Fruit fly (Drosophila melanogaster): ENCODE results near the gene kis.
A peak's percentile ranks its signal among the peaks of the same experiment; 100 is the strongest.

The kis gene

DNA sequence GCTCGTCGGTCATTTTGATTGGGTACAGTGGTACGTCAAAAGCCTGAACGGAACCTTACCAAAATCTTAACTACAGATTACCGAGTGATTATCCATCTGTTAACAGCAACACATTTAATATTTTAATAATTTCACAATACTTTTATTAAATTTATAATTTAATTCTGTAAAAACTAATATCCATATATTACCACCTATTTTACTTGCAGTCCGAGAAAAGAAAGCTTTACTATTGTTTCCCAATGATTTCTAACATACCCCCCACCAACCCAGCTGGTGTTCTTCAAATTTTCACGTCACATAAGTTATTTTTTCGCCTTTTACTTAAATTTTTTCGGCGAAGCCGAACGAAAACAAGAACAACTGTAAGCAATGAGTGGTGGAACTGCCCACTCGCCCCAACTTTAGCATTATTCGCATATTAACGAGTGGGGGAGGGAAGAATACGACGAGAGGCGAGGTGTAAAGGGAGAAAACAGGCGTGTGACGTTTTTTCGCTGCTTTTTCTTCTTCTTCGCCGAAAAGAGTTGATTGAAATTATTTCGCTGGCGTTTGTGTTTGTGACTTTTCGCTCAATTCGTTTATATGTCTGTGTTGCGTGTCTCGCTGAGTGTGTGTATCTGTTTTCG lies 2.7 kb downstream of the kis start:
- TF ChIP-seq CG14655 (GFP tag; optimal IDR thresholded peaks at IDR 0.05) (peak; percentile 80), Pif1A (GFP tag; optimal IDR thresholded peaks at IDR 0.05) (peak; percentile 55), CG10348 (GFP tag; IDR thresholded peaks at IDR 0.05) (no peak), CG9948 (tag; optimal IDR thresholded peaks at IDR 0.05) (peak; percentile 67), Pif1B (GFP tag; optimal IDR thresholded peaks at IDR 0.05) (peak; percentile 77), Ets98B (GFP tag; IDR thresholded peaks at IDR 0.05) (peak; percentile 56; the same call in 1 of the 2 replicates), Snoo (tag; optimal IDR thresholded peaks at IDR 0.05) (peak; percentile 70), CG32121 (GFP tag; IDR thresholded peaks at IDR 0.05) (0 out of 2 replicates have a peak, but pooled peaks have one; percentile 32), gl (tag; optimal IDR thresholded peaks at IDR 0.05) (no peak), EcR (GFP tag; optimal IDR thresholded peaks at IDR 0.05) (no peak), CG12605 (GFP tag; IDR thresholded peaks at IDR 0.05) (no peak), CG8159 (tag; optimal IDR thresholded peaks at IDR 0.05) (peak; percentile 77), CG8301 (tag; optimal IDR thresholded peaks at IDR 0.05) (peak; percentile 53), CG15710 (tag; optimal IDR thresholded peaks at IDR 0.05) (peak; percentile 55), CG4496 (GFP tag; IDR thresholded peaks at IDR 0.05) (peak; percentile 55), D1 (tag; optimal IDR thresholded peaks at IDR 0.05) (peak; percentile 24), CG17806 (tag; optimal IDR thresholded peaks at IDR 0.05) (peak; percentile 46), CG13204 (GFP tag; optimal IDR thresholded peaks at IDR 0.05) (no peak), rn (GFP tag; IDR thresholded peaks at IDR 0.05) (no peak), fd96Ca (GFP tag; IDR thresholded peaks at IDR 0.05) (peak; percentile 35; the same call in 1 of the 3 replicates), CG34367 (tag; optimal IDR thresholded peaks at IDR 0.05) (peak; percentile 40)

DNA sequence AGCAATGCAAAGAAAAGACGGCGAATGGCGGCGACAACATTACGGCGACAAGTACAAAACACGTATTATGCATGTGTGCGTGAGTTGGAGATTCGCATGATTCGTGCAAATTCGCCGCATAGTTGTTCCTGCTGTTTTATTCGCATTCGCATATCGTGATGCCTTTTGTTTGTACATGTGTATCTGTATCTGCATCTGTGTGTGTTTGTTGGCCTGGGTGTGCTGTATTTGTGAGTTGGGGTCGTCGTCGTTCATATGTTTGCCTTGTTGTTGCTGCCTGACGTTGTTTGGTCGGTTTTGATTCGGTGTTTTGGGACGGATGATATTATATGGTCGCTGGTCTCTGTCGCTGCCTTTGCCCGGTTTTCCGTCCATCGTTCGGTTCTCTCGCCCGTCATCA lies 3.2 kb downstream of the kis start:
- TF ChIP-seq CG13204 (GFP tag; optimal IDR thresholded peaks at IDR 0.05), result no peak
- TF ChIP-seq EcR (GFP tag; optimal IDR thresholded peaks at IDR 0.05), result peak; percentile 94
- no peak for TF ChIP-seq CG12605 (GFP tag; IDR thresholded peaks at IDR 0.05)
- TF ChIP-seq CG9948 (tag; optimal IDR thresholded peaks at IDR 0.05), result no peak
- TF ChIP-seq CG4496 (GFP tag; IDR thresholded peaks at IDR 0.05), result no peak

DNA sequence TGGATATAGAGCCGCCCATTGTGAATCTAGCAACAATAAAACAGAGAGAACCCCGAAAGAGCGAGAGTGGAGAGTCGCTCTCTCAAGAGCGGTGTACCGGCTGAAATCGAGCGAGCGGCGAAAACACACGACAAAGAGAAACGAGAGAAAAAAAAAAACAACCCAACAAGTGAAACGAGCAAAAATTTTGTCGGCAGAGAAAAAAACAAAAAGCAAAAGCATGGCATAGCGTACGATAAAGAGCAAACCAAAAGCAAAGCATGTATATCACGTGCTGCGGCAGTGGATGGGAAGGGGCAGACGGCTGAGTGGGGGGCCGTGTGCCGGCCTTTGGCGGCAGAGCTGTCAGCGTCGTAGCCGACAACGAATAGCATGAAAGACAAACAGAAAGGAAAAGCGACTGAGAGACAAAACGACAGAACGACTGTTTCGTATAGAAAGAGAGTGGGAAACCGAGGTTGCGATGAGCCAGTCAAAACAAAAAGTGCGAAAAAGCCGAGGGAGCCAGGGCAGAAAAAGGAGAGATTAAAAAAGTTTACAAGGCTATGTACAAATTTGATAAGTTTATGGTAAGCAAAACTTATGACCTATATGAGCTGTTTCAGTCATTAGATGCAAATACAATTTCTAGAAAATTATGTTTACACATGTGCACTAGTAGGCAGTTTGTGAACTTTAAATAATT lies 3.8 kb downstream of the kis start:
- TF ChIP-seq CG8159 (tag; optimal IDR thresholded peaks at IDR 0.05) (peak; percentile 54), CG8301 (tag; optimal IDR thresholded peaks at IDR 0.05) (peak; percentile 25), CG34367 (tag; optimal IDR thresholded peaks at IDR 0.05) (peak; percentile 58), D1 (tag; optimal IDR thresholded peaks at IDR 0.05) (no peak), rn (GFP tag; IDR thresholded peaks at IDR 0.05) (peak; percentile 20; the same call in 1 of the 2 replicates), CG9948 (tag; optimal IDR thresholded peaks at IDR 0.05) (no peak), Snoo (tag; optimal IDR thresholded peaks at IDR 0.05) (peak; percentile 55), CG4496 (GFP tag; IDR thresholded peaks at IDR 0.05) (peak; percentile 87; the same call in 2 of the 3 replicates), EcR (GFP tag; optimal IDR thresholded peaks at IDR 0.05) (peak; percentile 84), CG32121 (GFP tag; IDR thresholded peaks at IDR 0.05) (peak; percentile 85; the same call in 1 of the 2 replicates), CG12605 (GFP tag; IDR thresholded peaks at IDR 0.05) (peak; percentile 95), CG10348 (GFP tag; IDR thresholded peaks at IDR 0.05) (no peak), CG15710 (tag; optimal IDR thresholded peaks at IDR 0.05) (peak; percentile 61), Ets98B (GFP tag; IDR thresholded peaks at IDR 0.05) (peak; percentile 88), gl (tag; optimal IDR thresholded peaks at IDR 0.05) (peak; percentile 86), CG17806 (tag; optimal IDR thresholded peaks at IDR 0.05) (peak; percentile 41), Pif1A (GFP tag; optimal IDR thresholded peaks at IDR 0.05) (peak; percentile 80), Pif1B (GFP tag; optimal IDR thresholded peaks at IDR 0.05) (peak; percentile 76), CG14655 (GFP tag; optimal IDR thresholded peaks at IDR 0.05) (peak; percentile 50), fd96Ca (GFP tag; IDR thresholded peaks at IDR 0.05) (peak; percentile 82), CG13204 (GFP tag; optimal IDR thresholded peaks at IDR 0.05) (peak; percentile 90)

DNA sequence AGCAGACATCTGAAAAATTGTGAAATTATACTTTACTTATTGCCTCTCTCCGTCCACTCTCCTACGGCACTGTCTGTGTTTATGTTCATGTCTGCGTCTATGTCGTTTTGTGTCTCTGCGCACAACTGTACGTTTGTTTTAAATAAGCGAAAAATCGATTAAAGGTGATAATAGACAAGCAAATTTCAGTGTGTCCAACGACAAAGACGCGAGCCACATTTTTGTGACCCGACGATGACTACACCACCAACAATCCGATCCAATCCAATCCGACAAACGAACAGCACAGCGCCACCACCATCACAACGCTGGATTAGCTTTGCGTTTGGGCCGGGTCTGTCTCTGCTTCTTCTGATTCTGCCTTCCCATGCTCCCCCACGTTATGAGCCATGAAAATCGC lies 6.1 kb downstream of the kis start:
- no peak for TF ChIP-seq Ets98B (GFP tag; IDR thresholded peaks at IDR 0.05)
- TF ChIP-seq CG12605 (GFP tag; IDR thresholded peaks at IDR 0.05), result no peak
- TF ChIP-seq CG10348 (GFP tag; IDR thresholded peaks at IDR 0.05), result no peak
- no peak for TF ChIP-seq CG15710 (tag; optimal IDR thresholded peaks at IDR 0.05)

DNA sequence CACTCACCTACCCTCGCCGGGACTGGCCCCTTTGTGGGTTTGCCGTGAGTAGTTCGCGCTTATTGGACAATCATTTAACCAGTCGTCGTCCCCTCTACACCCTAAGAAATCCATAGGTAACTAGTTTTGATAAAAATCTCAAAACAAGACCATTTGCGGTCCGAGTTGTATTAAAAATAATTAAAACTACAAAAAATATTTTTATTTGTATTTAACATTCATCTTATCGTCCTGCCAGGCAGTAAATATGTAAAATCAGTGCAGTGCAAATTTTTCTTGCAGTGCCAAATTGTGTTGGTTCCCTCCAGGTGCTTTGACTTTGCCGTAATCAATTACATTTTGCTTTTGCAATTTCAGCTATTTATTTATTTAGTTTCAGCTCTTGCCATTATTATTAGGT lies 6.8 kb downstream of the kis start:
- TF ChIP-seq CG8159 (tag; optimal IDR thresholded peaks at IDR 0.05) (no peak), Snoo (tag; optimal IDR thresholded peaks at IDR 0.05) (no peak), CG4496 (GFP tag; IDR thresholded peaks at IDR 0.05) (peak; percentile 80), CG9948 (tag; optimal IDR thresholded peaks at IDR 0.05) (no peak), rn (GFP tag; IDR thresholded peaks at IDR 0.05) (peak; percentile 56; the same call in 1 of the 2 replicates), Ets98B (GFP tag; IDR thresholded peaks at IDR 0.05) (peak; percentile 88), CG34367 (tag; optimal IDR thresholded peaks at IDR 0.05) (no peak), EcR (GFP tag; optimal IDR thresholded peaks at IDR 0.05) (no peak), D1 (tag; optimal IDR thresholded peaks at IDR 0.05) (no peak), gl (tag; optimal IDR thresholded peaks at IDR 0.05) (no peak), Pif1A (GFP tag; optimal IDR thresholded peaks at IDR 0.05) (no peak), CG17806 (tag; optimal IDR thresholded peaks at IDR 0.05) (no peak), CG12605 (GFP tag; IDR thresholded peaks at IDR 0.05) (0 out of 2 replicates have a peak, but pooled peaks have one; percentile 22), CG10348 (GFP tag; IDR thresholded peaks at IDR 0.05) (no peak), CG13204 (GFP tag; optimal IDR thresholded peaks at IDR 0.05) (no peak), fd96Ca (GFP tag; IDR thresholded peaks at IDR 0.05) (peak; percentile 85), Pif1B (GFP tag; optimal IDR thresholded peaks at IDR 0.05) (no peak), CG32121 (GFP tag; IDR thresholded peaks at IDR 0.05) (peak; percentile 83), CG8301 (tag; optimal IDR thresholded peaks at IDR 0.05) (no peak), CG15710 (tag; optimal IDR thresholded peaks at IDR 0.05) (no peak), CG14655 (GFP tag; optimal IDR thresholded peaks at IDR 0.05) (no peak)

Data from whole organism, pupa.